Worm (Caenorhabditis elegans) whole organism, L1 larva: ENCODE results near the gene ugt-33.

Experiments used
- C16A3.4 ChIP-seq: fragments of 150-350 bp; optimal IDR thresholded peaks from 2 replicates; lab custom pipeline; 2014; ENCODE audit warnings: missing biosample characterization, missing genetic modification characterization
- Y116A8C.19 ChIP-seq: sonication (generic microtip); optimal IDR thresholded peaks from 2 replicates; lab custom pipeline; 2016; ENCODE audit warnings: missing compliant biosample characterization, missing genetic modification characterization, borderline replicate concordance
- alr-1 ChIP-seq: fragments of 200-800 bp; sonication (Bioruptor generic); optimal IDR thresholded peaks from 2 replicates; lab custom pipeline; 2018; ENCODE audit warnings: borderline replicate concordance, mild to moderate bottlenecking, missing genetic modification characterization, missing compliant biosample characterization
- aly-2 ChIP-seq: fragments of 150-350 bp; optimal IDR thresholded peaks from 2 replicates; lab custom pipeline; 2014; ENCODE audit warnings: missing biosample characterization, missing genetic modification characterization
- ama-1 ChIP-seq: fragments of 150-350 bp; optimal IDR thresholded peaks from 2 replicates; lab custom pipeline; 2014
- ceh-8 ChIP-seq: fragments of 200-800 bp; sonication (Bioruptor generic); optimal IDR thresholded peaks from 2 replicates; lab custom pipeline; 2018; ENCODE audit warnings: mild to moderate bottlenecking, missing genetic modification characterization, moderate library complexity, missing compliant biosample characterization
- ceh-82 ChIP-seq, 3 experiments: fragments of 150-350 bp in 1 of 3; sonication (generic microtip) in 2 of 3; optimal IDR thresholded peaks; 2 replicates each; lab custom pipeline; 2014 to 2017; ENCODE audit warnings: missing biosample characterization in 3 of 3, missing genetic modification characterization in 3 of 3
- ceh-88 ChIP-seq: fragments of 200-800 bp; sonication (Bioruptor generic); IDR thresholded peaks from 2 replicates; pipeline ENCODE4 v1.3.6; 2022; ENCODE audit warnings: missing genetic modification characterization, missing compliant biosample characterization
- ces-1 ChIP-seq: fragments of 150-350 bp; optimal IDR thresholded peaks from 2 replicates; lab custom pipeline; 2014; ENCODE audit warnings: missing biosample characterization, missing genetic modification reagents, missing genetic modification characterization
- efl-1 ChIP-seq, 4 experiments: fragments of 150-350 bp; optimal IDR thresholded peaks in 3 of 4; peaks in 1 of 4; 1 replicate in 1 of 4; 2 replicates in 3 of 4; lab custom pipeline; 2014; ENCODE audit warnings: missing biosample characterization in 2 of 4, missing genetic modification characterization in 2 of 4, missing genetic modification reagents in 2 of 4
- efl-3 ChIP-seq: fragments of 200-800 bp; sonication (Bioruptor generic); optimal IDR thresholded peaks from 2 replicates; lab custom pipeline; 2018; ENCODE audit warnings: mild to moderate bottlenecking, missing genetic modification characterization, missing compliant biosample characterization
- elt-2 ChIP-seq: sonication (generic microtip); optimal IDR thresholded peaks from 2 replicates; lab custom pipeline; 2016; ENCODE audit warnings: missing genetic modification characterization, mild to moderate bottlenecking, inconsistent platforms, missing compliant biosample characterization, missing genetic modification reagents
- fos-1 ChIP-seq: fragments of 150-350 bp; optimal IDR thresholded peaks from 2 replicates; lab custom pipeline; 2014; ENCODE audit warnings: missing biosample characterization, missing genetic modification characterization
- grh-1 ChIP-seq: fragments of 200-800 bp; sonication (Bioruptor generic); IDR thresholded peaks from 2 replicates; pipeline ENCODE4 v1.3.6; 2022; ENCODE audit warnings: missing genetic modification reagents, missing genetic modification characterization, missing compliant biosample characterization
- lin-14 ChIP-seq: fragments of 200-800 bp; sonication (Bioruptor generic); optimal IDR thresholded peaks from 2 replicates; lab custom pipeline; 2018; ENCODE audit warnings: mild to moderate bottlenecking, missing genetic modification characterization, moderate library complexity, missing compliant biosample characterization
- lin-35 ChIP-seq, 2 experiments: fragments of 150-350 bp; optimal IDR thresholded peaks; 2 replicates each; lab custom pipeline; 2014; ENCODE audit warnings: missing biosample characterization in 2 of 2, missing genetic modification characterization in 2 of 2, missing genetic modification reagents in 2 of 2
- lin-39 ChIP-seq: fragments of 150-350 bp; optimal IDR thresholded peaks from 2 replicates; lab custom pipeline; 2014; ENCODE audit warnings: missing biosample characterization, missing genetic modification reagents, missing genetic modification characterization
- mdl-1 ChIP-seq, 2 experiments: fragments of 150-350 bp; optimal IDR thresholded peaks; 2 replicates each; lab custom pipeline; 2014 to 2017; ENCODE audit warnings: missing biosample characterization in 2 of 2, missing genetic modification characterization in 2 of 2, inconsistent platforms in 1 of 2
- nhr-11 ChIP-seq: fragments of 150-350 bp; optimal IDR thresholded peaks from 2 replicates; lab custom pipeline; 2014; ENCODE audit warnings: missing biosample characterization, missing genetic modification characterization
- nhr-19 ChIP-seq: fragments of 200-800 bp; sonication (Bioruptor generic); conservative IDR thresholded peaks from 2 replicates; pipeline ENCODE4 v1.3.6; 2022; ENCODE audit warnings: missing genetic modification characterization, missing compliant biosample characterization
- nhr-28 ChIP-seq: fragments of 150-350 bp; optimal IDR thresholded peaks from 2 replicates; lab custom pipeline; 2014; ENCODE audit warnings: missing biosample characterization, missing genetic modification characterization
- pag-3 ChIP-seq: sonication (generic microtip); optimal IDR thresholded peaks from 2 replicates; lab custom pipeline; 2017; ENCODE audit warnings: missing genetic modification characterization, mild to moderate bottlenecking, missing compliant biosample characterization, antibody characterized with exemption, borderline replicate concordance; ENCODE audit not compliant: insufficient read depth
- pax-3 ChIP-seq: fragments of 200-800 bp; sonication (Bioruptor generic); optimal IDR thresholded peaks from 2 replicates; lab custom pipeline; 2018; ENCODE audit warnings: mild to moderate bottlenecking, missing genetic modification characterization, moderate library complexity, missing compliant biosample characterization
- skn-1 ChIP-seq: fragments of 150-350 bp; optimal IDR thresholded peaks from 2 replicates; lab custom pipeline; 2014; ENCODE audit warnings: missing biosample characterization, missing genetic modification characterization
- swsn-7 ChIP-seq: sonication (generic microtip); optimal IDR thresholded peaks from 2 replicates; lab custom pipeline; 2016; ENCODE audit warnings: missing genetic modification characterization, missing compliant biosample characterization
- tbx-2 ChIP-seq: sonication (generic microtip); optimal IDR thresholded peaks from 2 replicates; lab custom pipeline; 2016; ENCODE audit warnings: missing genetic modification characterization, missing compliant biosample characterization
- tlp-1 ChIP-seq: fragments of 150-350 bp; optimal IDR thresholded peaks from 2 replicates; lab custom pipeline; 2014; ENCODE audit warnings: missing biosample characterization, missing genetic modification characterization
- zag-1 ChIP-seq: fragments of 150-350 bp; optimal IDR thresholded peaks from 2 replicates; lab custom pipeline; 2014; ENCODE audit warnings: missing biosample characterization, missing genetic modification characterization
- ztf-11 ChIP-seq, 2 experiments: sonication (generic microtip); optimal IDR thresholded peaks; 2 replicates each; lab custom pipeline; 2016 to 2017; ENCODE audit warnings: missing genetic modification characterization in 2 of 2, missing biosample characterization in 1 of 2, missing compliant biosample characterization in 1 of 2
- ztf-4 ChIP-seq: fragments of 150-350 bp; optimal IDR thresholded peaks from 2 replicates; lab custom pipeline; 2014; ENCODE audit warnings: missing biosample characterization, missing genetic modification characterization

The ugt-33 gene

ce11 chrV:10476864-10477443 lies 16.3 kb upstream of the ugt-33 start:
- no peak for TF ChIP-seq ztf-4 (tag; lab: Kevin White, UChicago)
- TF ChIP-seq skn-1 (tag; lab: Kevin White, UChicago), result peak; percentile 38
- peak; percentile 8 for TF ChIP-seq lin-14
- no peak for TF ChIP-seq fos-1 (tag; lab: Kevin White, UChicago)
- no peak for TF ChIP-seq pax-3 (tag; lab: Kevin White, UChicago)
- 0 out of 2 replicates have a peak, but pooled peaks have one; percentile 22 for TF ChIP-seq ceh-88 (GFP tag; lab: Robert Waterston, UW)

DNA sequence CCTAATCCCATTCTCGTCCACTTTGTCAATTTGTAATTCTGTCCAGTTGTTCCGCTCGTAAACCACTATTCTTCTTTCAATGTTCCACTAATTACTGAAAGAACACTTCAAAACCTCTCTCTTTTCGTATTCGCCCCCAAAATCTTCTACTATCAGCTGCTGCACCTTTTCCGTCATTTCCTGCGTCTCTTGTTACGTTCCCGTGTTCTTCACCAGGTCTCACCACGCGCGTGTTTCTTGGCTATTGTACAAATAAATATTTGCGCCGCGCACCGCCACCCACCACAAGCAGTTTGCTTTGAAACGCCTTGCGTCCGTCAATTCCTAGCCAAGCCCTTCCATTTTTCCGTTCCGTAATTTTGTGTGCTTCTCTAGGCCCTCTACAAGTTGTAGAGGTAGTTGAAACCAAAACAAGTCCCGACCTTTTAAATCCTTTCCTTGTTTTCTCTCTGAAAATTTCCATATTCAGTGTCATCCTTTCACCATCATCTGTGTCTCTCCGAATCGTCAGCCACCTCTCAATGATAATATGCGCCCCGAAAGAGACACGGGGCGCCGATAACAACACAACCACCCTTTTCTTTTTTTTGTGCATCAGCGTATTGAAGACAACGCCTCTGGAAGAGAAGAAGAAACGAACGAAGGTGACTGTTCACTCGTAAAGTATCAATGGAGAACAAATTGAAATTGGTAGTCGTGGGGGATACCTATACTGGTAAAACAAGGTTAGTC lies 14.9 kb upstream of the ugt-33 start, which contains the start of the genes crp-1 and Y32F6B.9:
TSS of gene crp-1 (plus strand) at position 468 of the 732 bp plus-strand sequence.
TSS of gene Y32F6B.9 (plus strand) at position 603 of the 732 bp plus-strand sequence.
- no peak for TF ChIP-seq ztf-11 (tag; optimal IDR thresholded peaks at IDR 0.05; lab: Kevin White, UChicago)
- no peak for TF ChIP-seq lin-39 (tag; lab: Kevin White, UChicago)
- no peak for TF ChIP-seq C16A3.4 (tag; lab: Kevin White, UChicago)
- no peak for TF ChIP-seq ces-1 (GFP tag; lab: Kevin White, UChicago)
- TF ChIP-seq alr-1 (tag; lab: Kevin White, UChicago), result no peak

DNA sequence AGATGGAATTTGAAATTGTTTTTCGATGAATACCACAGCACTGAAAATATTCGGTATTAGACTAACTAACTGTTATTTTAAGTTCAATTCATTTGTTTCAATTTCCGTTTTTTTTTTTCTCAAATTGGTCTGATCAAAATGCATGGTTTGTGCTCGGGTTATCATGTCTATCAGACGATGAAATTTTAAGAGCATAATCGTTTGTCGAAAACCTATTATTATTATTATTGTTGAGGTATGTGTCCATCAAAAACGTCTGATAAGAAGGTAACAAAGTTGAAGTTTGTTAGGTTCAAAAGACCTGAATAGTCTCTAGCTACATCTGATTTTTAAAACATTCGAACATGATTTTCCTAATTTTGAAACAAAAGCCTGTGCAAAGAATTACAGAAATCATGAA lies 9.2 kb upstream of the ugt-33 start:
- TF ChIP-seq ama-1 (lab: Kevin White, UChicago), result no peak
- TF ChIP-seq tbx-2 (tag; lab: Kevin White, UChicago), result no peak
- peak; percentile 63 for TF ChIP-seq elt-2 (tag; lab: Kevin White, UChicago)
- TF ChIP-seq efl-1 (optimal IDR thresholded peaks at IDR 0.05; lab: Kevin White, UChicago), result no peak
- TF ChIP-seq efl-1 (GFP tag; optimal IDR thresholded peaks at IDR 0.05 in 1 of 2; lab: Kevin White, UChicago), result peak in 1 of 2 experiments; percentile 57
- peak in 1 of 2 experiments; percentile 18 for TF ChIP-seq lin-35 (GFP tag; optimal IDR thresholded peaks at IDR 0.05; lab: Kevin White, UChicago)

- TF ChIP-seq pag-3 (tag; lab: Kevin White, UChicago) (no peak), lin-39 (tag; lab: Kevin White, UChicago) (no peak), ztf-4 (tag; lab: Kevin White, UChicago) (no peak), grh-1 (GFP tag; lab: Robert Waterston, UW) (no peak), swsn-7 (tag; lab: Kevin White, UChicago) (no peak), nhr-11 (tag; lab: Kevin White, UChicago) (no peak), nhr-28 (tag; lab: Kevin White, UChicago) (no peak), mdl-1 (tag; optimal IDR thresholded peaks at IDR 0.05; lab: Kevin White, UChicago) (no peak), aly-2 (tag; lab: Kevin White, UChicago) (no peak), efl-3 (GFP tag; lab: Kevin White, UChicago) (no peak), nhr-19 (no peak), ceh-82 (tag; optimal IDR thresholded peaks at IDR 0.05; lab: Kevin White, UChicago) (no peak), zag-1 (tag; lab: Kevin White, UChicago) (no peak), Y116A8C.19 (tag; lab: Kevin White, UChicago) (no peak)
- TF ChIP-seq, all 84 proteins: peak for 0
Observed at ce11 chrV:10484640-10485039, 8.6 kb upstream of the ugt-33 start, which contains the start of gene Y32F6B.1. TSS of gene Y32F6B.1 (minus strand) at chrV:10484740.

ce11 chrV:10485389-10485788 lies 7.8 kb upstream of the ugt-33 start:
- TF ChIP-seq ceh-8 (GFP tag; lab: Kevin White, UChicago), result no peak
- TF ChIP-seq tlp-1 (tag; lab: Kevin White, UChicago), result no peak
- peak; percentile 45 for TF ChIP-seq elt-2 (tag; lab: Kevin White, UChicago)
- TF ChIP-seq, all 84 proteins: peak for 1
